Fruit fly (Drosophila melanogaster): ENCODE data around the gene fid.

Gene fid

dm6 chr3R:26014262-26014833 lies 44.5 kb downstream of the fid start, which contains the start of gene Kaz-m1 (continued):
- TF ChIP-seq CG9817 (tag; optimal IDR thresholded peaks at IDR 0.05) = peak; percentile 55
- 0 out of 2 replicates have a peak, but pooled peaks have one; percentile 11 for TF ChIP-seq H2.0 (GFP tag; IDR thresholded peaks at IDR 0.05)
- no peak for TF ChIP-seq CG34376 (GFP tag; optimal IDR thresholded peaks at IDR 0.05)
- peak; percentile 54 for TF ChIP-seq CG18599 (GFP tag; optimal IDR thresholded peaks at IDR 0.05)
- no peak for TF ChIP-seq zen2 (GFP tag; IDR thresholded peaks at IDR 0.05; ENCODE audit: partially characterized antibody)
- peak in 1 of 2 experiments; percentile 42 for TF ChIP-seq Eip74EF (GFP tag; optimal IDR thresholded peaks at IDR 0.05)
- no peak for TF ChIP-seq Lhr (GFP tag; optimal IDR thresholded peaks at IDR 0.05)
- no peak for TF ChIP-seq HLH54F (GFP tag; optimal IDR thresholded peaks at IDR 0.05)
- TF ChIP-seq chif (GFP tag; optimal IDR thresholded peaks at IDR 0.05) = no peak
- TF ChIP-seq Hmr (GFP tag; optimal IDR thresholded peaks at IDR 0.05) = peak; percentile 49
- TF ChIP-seq gro (GFP tag; optimal IDR thresholded peaks at IDR 0.05) = no peak
- no peak for TF ChIP-seq rib (GFP tag; IDR thresholded peaks at IDR 0.05)
- no peak for TF ChIP-seq CG6654 (GFP tag; optimal IDR thresholded peaks at IDR 0.05)
- no peak for TF ChIP-seq CG12236 (GFP tag; optimal IDR thresholded peaks at IDR 0.05)
- TF ChIP-seq CG3726 (GFP tag; IDR thresholded peaks at IDR 0.05) = no peak
- TF ChIP-seq CG14441 (GFP tag; IDR thresholded peaks at IDR 0.05) = no peak
- no peak for TF ChIP-seq CG7372 (GFP tag; IDR thresholded peaks at IDR 0.05)
- TF ChIP-seq E2f1 (GFP tag; IDR thresholded peaks at IDR 0.05) = 0 out of 2 replicates have a peak, but pooled peaks have one; percentile 14
- TF ChIP-seq CG12219 (GFP tag; optimal IDR thresholded peaks at IDR 0.05) = no peak
- TF ChIP-seq dati (GFP tag; IDR thresholded peaks at IDR 0.05) = no peak
- TF ChIP-seq lab (GFP tag; optimal IDR thresholded peaks at IDR 0.05) = peak; percentile 43
- peak; percentile 64 for TF ChIP-seq CG17829 (tag; optimal IDR thresholded peaks at IDR 0.05)
- peak in 1 of 2 experiments; percentile 66 for TF ChIP-seq Hr51 (GFP tag; optimal IDR thresholded peaks at IDR 0.05)
- TF ChIP-seq sob (GFP tag; IDR thresholded peaks at IDR 0.05) = 0 out of 2 replicates have a peak, but pooled peaks have one; percentile 24
- peak; percentile 58 for TF ChIP-seq dmrt99B (tag; optimal IDR thresholded peaks at IDR 0.05)
- TF ChIP-seq CG32532 (GFP tag; IDR thresholded peaks at IDR 0.05) = peak; percentile 45; the same call in 1 of the 2 replicates
- no peak for TF ChIP-seq CG9876 (GFP tag; optimal IDR thresholded peaks at IDR 0.05)
- no peak for TF ChIP-seq CG10565 (GFP tag; optimal IDR thresholded peaks at IDR 0.05)
- peak; percentile 22 for TF ChIP-seq CG12659 (GFP tag; optimal IDR thresholded peaks at IDR 0.05)
- TF ChIP-seq luna (GFP tag; optimal IDR thresholded peaks at IDR 0.05) = no peak
- TF ChIP-seq gcm2 (GFP tag; optimal IDR thresholded peaks at IDR 0.05) = no peak
- TF ChIP-seq dm (GFP tag; optimal IDR thresholded peaks at IDR 0.05) = no peak
- TF ChIP-seq Ptx1 (GFP tag; IDR thresholded peaks at IDR 0.05) = peak; percentile 48
- TF ChIP-seq BEAF-32 (GFP tag; optimal IDR thresholded peaks at IDR 0.05) = no peak
- no peak for TF ChIP-seq CG5245 (GFP tag; optimal IDR thresholded peaks at IDR 0.05)
- peak; percentile 18 for TF ChIP-seq kah (GFP tag; optimal IDR thresholded peaks at IDR 0.05)
- TF ChIP-seq Hr39 (optimal IDR thresholded peaks at IDR 0.05) = no peak
- TF ChIP-seq CG8290 (GFP tag; optimal IDR thresholded peaks at IDR 0.05) = no peak
- TF ChIP-seq CG8290 (tag; optimal IDR thresholded peaks at IDR 0.05) = no peak
- no peak for TF ChIP-seq inv (GFP tag; IDR thresholded peaks at IDR 0.05; ENCODE audit: partially characterized antibody)
- TF ChIP-seq ssp (GFP tag; IDR thresholded peaks at IDR 0.05) = no peak
- TF ChIP-seq CG10959 (GFP tag; IDR thresholded peaks at IDR 0.05) = no peak
- no peak for TF ChIP-seq CG2199 (GFP tag; IDR thresholded peaks at IDR 0.05)
- no peak for TF ChIP-seq CG4282 (GFP tag; optimal IDR thresholded peaks at IDR 0.05)
- TF ChIP-seq ERR (GFP tag; optimal IDR thresholded peaks at IDR 0.05) = no peak
- TF ChIP-seq CG12071 (GFP tag; optimal IDR thresholded peaks at IDR 0.05) = no peak
- TF ChIP-seq CG6175 (GFP tag; IDR thresholded peaks at IDR 0.05) = no peak
- no peak for TF ChIP-seq CG33213 (GFP tag; optimal IDR thresholded peaks at IDR 0.05)
- TF ChIP-seq CG4404 (GFP tag; IDR thresholded peaks at IDR 0.05) = no peak
- TF ChIP-seq caup (GFP tag; optimal IDR thresholded peaks at IDR 0.05; ENCODE audit: severe bottlenecking) = no peak
- no peak for TF ChIP-seq CG14050 (GFP tag; IDR thresholded peaks at IDR 0.05)
